Fruit fly (Drosophila melanogaster): Measurements from ENCODE around the gene CG11089.
A peak's percentile ranks its signal among the peaks of the same experiment; 100 is the strongest.

CG11089 gene

dm6 chr3R:24862574-24863089, 14.2 kb upstream of the CG11089 start, which contains the start of gene CG7016:
TSS of gene CG7016 (plus strand) at chr3R:24862931.
- TF ChIP-seq noc (tag; optimal IDR thresholded peaks at IDR 0.05) = no peak

dm6 chr3R:24863894-24864293, 13.0 kb upstream of the CG11089 start:
- no peak for TF ChIP-seq noc (tag; optimal IDR thresholded peaks at IDR 0.05)

- peak; percentile 83 for TF ChIP-seq noc (tag; optimal IDR thresholded peaks at IDR 0.05)
Measured at dm6 chr3R:24864719-24865400, 12.0 kb upstream of the CG11089 start, which contains the start of the genes Srg1 and Elal. TSS of gene Srg1 (minus strand) at chr3R:24864732. TSS of gene Elal (plus strand) at chr3R:24865350.

dm6 chr3R:24866976-24867375, 9.9 kb upstream of the CG11089 start:
- no peak for TF ChIP-seq noc (tag; optimal IDR thresholded peaks at IDR 0.05)

dm6 chr3R:24867956-24868355, 8.9 kb upstream of the CG11089 start:
- TF ChIP-seq noc (tag; optimal IDR thresholded peaks at IDR 0.05) = no peak

dm6 chr3R:24870389-24871048, 6.3 kb upstream of the CG11089 start, which contains the start of gene CycB3:
TSS of gene CycB3 (minus strand) at chr3R:24870816.
- TF ChIP-seq noc (tag; optimal IDR thresholded peaks at IDR 0.05) = no peak

dm6 chr3R:24875939-24876842, 654 bp upstream of the CG11089 start, which contains the start of gene CG3744:
TSS of gene CG3744 (minus strand) at chr3R:24876654.
- TF ChIP-seq noc (tag; optimal IDR thresholded peaks at IDR 0.05) = peak; percentile 41

- TF ChIP-seq noc (tag; optimal IDR thresholded peaks at IDR 0.05) = no peak
Measured at dm6 chr3R:24878655-24879054, 1.8 kb downstream of the CG11089 start.

dm6 chr3R:24886470-24886869, 9.6 kb downstream of the CG11089 start:
- no peak for TF ChIP-seq noc (tag; optimal IDR thresholded peaks at IDR 0.05)

- TF ChIP-seq noc (tag; optimal IDR thresholded peaks at IDR 0.05) = no peak
Measured at dm6 chr3R:24888418-24888817, 11.6 kb downstream of the CG11089 start.

- no peak for TF ChIP-seq noc (tag; optimal IDR thresholded peaks at IDR 0.05)
Measured at dm6 chr3R:24889303-24889892, 12.6 kb downstream of the CG11089 start.

- no peak for TF ChIP-seq noc (tag; optimal IDR thresholded peaks at IDR 0.05)
Measured at dm6 chr3R:24890217-24890616, 13.4 kb downstream of the CG11089 start.

- peak; percentile 21 for TF ChIP-seq noc (tag; optimal IDR thresholded peaks at IDR 0.05)
Measured at dm6 chr3R:24890919-24891318, 14.1 kb downstream of the CG11089 start.

dm6 chr3R:24893320-24893955, 16.6 kb downstream of the CG11089 start:
- TF ChIP-seq noc (tag; optimal IDR thresholded peaks at IDR 0.05) = peak; percentile 91
